Fruit fly (Drosophila melanogaster): ENCODE data around the gene CG31675.
A peak's percentile ranks its signal among the peaks of the same experiment; 100 is the strongest.

The CG31675 gene

dm6 chr2L:20835501-20835900 lies 32.1 kb upstream of the CG31675 start, which contains the start of gene Oseg5:
TSS of gene Oseg5 (minus strand) at chr2L:20835840.
- no peak for TF ChIP-seq noc (tag; optimal IDR thresholded peaks at IDR 0.05)

dm6 chr2L:20837885-20838284 lies 29.7 kb upstream of the CG31675 start, which contains the start of gene Spn38F:
TSS of gene Spn38F (minus strand) at chr2L:20837985.
- TF ChIP-seq noc (tag; optimal IDR thresholded peaks at IDR 0.05), result no peak

dm6 chr2L:20840006-20840405 lies 27.5 kb upstream of the CG31675 start:
- no peak for TF ChIP-seq noc (tag; optimal IDR thresholded peaks at IDR 0.05)

- TF ChIP-seq noc (tag; optimal IDR thresholded peaks at IDR 0.05), result no peak
Measured at dm6 chr2L:20840462-20841038, 27.0 kb upstream of the CG31675 start, which contains the start of gene CG31676. TSS of gene CG31676 (plus strand) at chr2L:20840750.

- TF ChIP-seq noc (tag; optimal IDR thresholded peaks at IDR 0.05), result no peak
Measured at dm6 chr2L:20844381-20844780, 23.2 kb upstream of the CG31675 start.

dm6 chr2L:20849000-20849399 lies 18.6 kb upstream of the CG31675 start, which contains the start of gene CG14402:
TSS of gene CG14402 (plus strand) at chr2L:20849300.
- no peak for TF ChIP-seq noc (tag; optimal IDR thresholded peaks at IDR 0.05)

dm6 chr2L:20851592-20851991 lies 16.0 kb upstream of the CG31675 start:
- TF ChIP-seq noc (tag; optimal IDR thresholded peaks at IDR 0.05), result no peak

dm6 chr2L:20852092-20852628 lies 15.4 kb upstream of the CG31675 start, which contains the start of gene twit:
TSS of gene twit (plus strand) at chr2L:20852578.
- TF ChIP-seq noc (tag; optimal IDR thresholded peaks at IDR 0.05), result no peak

dm6 chr2L:20857791-20858190 lies 9.8 kb upstream of the CG31675 start, which contains the start of gene CG14400:
TSS of gene CG14400 (minus strand) at chr2L:20857891.
- TF ChIP-seq noc (tag; optimal IDR thresholded peaks at IDR 0.05), result no peak

- TF ChIP-seq noc (tag; optimal IDR thresholded peaks at IDR 0.05), result no peak
Measured at dm6 chr2L:20858371-20859340, 8.9 kb upstream of the CG31675 start, which contains the start of gene bero. TSS of gene bero (plus strand) at chr2L:20858695.

dm6 chr2L:20864764-20865265 lies 2.7 kb upstream of the CG31675 start, which contains the start of gene CG9338:
TSS of gene CG9338 (plus strand) at chr2L:20865215.
- peak; percentile 90 for TF ChIP-seq noc (tag; optimal IDR thresholded peaks at IDR 0.05)

- no peak for TF ChIP-seq noc (tag; optimal IDR thresholded peaks at IDR 0.05)
Measured at dm6 chr2L:20868921-20869320, 1.4 kb downstream of the CG31675 start.

dm6 chr2L:20869804-20870295 lies 2.3 kb downstream of the CG31675 start, which contains the start of gene CG14401:
TSS of gene CG14401 (plus strand) at chr2L:20869854.
- TF ChIP-seq noc (tag; optimal IDR thresholded peaks at IDR 0.05), result no peak

- no peak for TF ChIP-seq noc (tag; optimal IDR thresholded peaks at IDR 0.05)
Measured at dm6 chr2L:20874514-20874913, 7.0 kb downstream of the CG31675 start.

dm6 chr2L:20878052-20878451 lies 10.5 kb downstream of the CG31675 start:
- no peak for TF ChIP-seq noc (tag; optimal IDR thresholded peaks at IDR 0.05)

- TF ChIP-seq noc (tag; optimal IDR thresholded peaks at IDR 0.05), result no peak
Measured at dm6 chr2L:20878463-20878862, 10.9 kb downstream of the CG31675 start.
